Worm (Caenorhabditis elegans) whole organism, L4/young adult: ENCODE results near the gene cln-3.1.

Experiments
- W03F9.2 ChIP-seq: fragments of 150-350 bp; optimal IDR thresholded peaks from 2 replicates; lab custom pipeline; 2014; ENCODE audit warnings: missing biosample characterization, missing genetic modification characterization
- dao-5 ChIP-seq: sonication (generic microtip); optimal IDR thresholded peaks from 2 replicates; lab custom pipeline; 2016; ENCODE audit warnings: missing genotype, missing genetic modification characterization, moderate library complexity, missing compliant biosample characterization

- TF ChIP-seq W03F9.2: no peak
- no peak for TF ChIP-seq dao-5 (tag; lab: Kevin White, UChicago)
Measured at ce11 chrV:11290888-11291287, 25.4 kb upstream of the cln-3.1 start, which contains the start of gene C03E10.1.
